Worm (Caenorhabditis elegans) whole organism, L4 larva: ENCODE data around the gene tag-314.

Source experiments
- D1046.2 ChIP-seq: fragments of 200-800 bp; sonication (Bioruptor generic); IDR thresholded peaks from 2 replicates; pipeline ENCODE4 v1.3.6; 2022; ENCODE audit warnings: missing genetic modification characterization, missing compliant biosample characterization
- F10B5.3 ChIP-seq: sonication (generic microtip); optimal IDR thresholded peaks from 2 replicates; lab custom pipeline; 2016; ENCODE audit warnings: mild to moderate bottlenecking, missing genetic modification characterization, missing compliant biosample characterization
- F49E8.2 ChIP-seq: sonication (generic microtip); optimal IDR thresholded peaks from 2 replicates; lab custom pipeline; 2016; ENCODE audit warnings: missing compliant biosample characterization, mild to moderate bottlenecking, missing genetic modification characterization, borderline replicate concordance
- T20F7.1 ChIP-seq: fragments of 200-800 bp; sonication (Bioruptor generic); optimal IDR thresholded peaks from 2 replicates; lab custom pipeline; 2018; ENCODE audit warnings: mild to moderate bottlenecking, missing genetic modification characterization, missing compliant biosample characterization
- T26A8.4 ChIP-seq: fragments of 200-800 bp; sonication (Bioruptor generic); IDR thresholded peaks from 2 replicates; pipeline ENCODE4 v1.3.6; 2022; ENCODE audit warnings: missing genetic modification characterization, missing compliant biosample characterization
- arid-1 ChIP-seq: fragments of 200-800 bp; sonication (Bioruptor generic); conservative IDR thresholded peaks from 2 replicates; pipeline ENCODE4 v1.3.6; 2022; ENCODE audit warnings: missing genetic modification reagents, missing genetic modification characterization, missing compliant biosample characterization
- ceh-20 ChIP-seq: fragments of 200-800 bp; sonication (Bioruptor generic); IDR thresholded peaks from 2 replicates; pipeline ENCODE4 v1.3.6; 2022; ENCODE audit warnings: missing genetic modification reagents, missing genetic modification characterization, missing compliant biosample characterization
- ceh-62 ChIP-seq: sonication (generic microtip); optimal IDR thresholded peaks from 2 replicates; lab custom pipeline; 2017; ENCODE audit warnings: missing biosample characterization, missing genetic modification characterization
- ceh-82 ChIP-seq: sonication (generic microtip); optimal IDR thresholded peaks from 2 replicates; lab custom pipeline; 2017; ENCODE audit warnings: missing biosample characterization, missing genetic modification characterization
- ces-1 ChIP-seq: fragments of 150-350 bp; sonication (generic microtip); optimal IDR thresholded peaks from 4 replicates; lab custom pipeline; 2014; ENCODE audit warnings: missing biosample characterization, missing genetic modification reagents, missing genetic modification characterization
- cey-2 ChIP-seq: sonication (generic microtip); optimal IDR thresholded peaks from 3 replicates; lab custom pipeline; 2017; ENCODE audit warnings: missing genetic modification characterization, mild to moderate bottlenecking, missing compliant biosample characterization, antibody characterized with exemption, borderline replicate concordance; ENCODE audit not compliant: insufficient read depth
- daf-16 ChIP-seq, 3 experiments: sonication (generic microtip); optimal IDR thresholded peaks; 2 replicates each; lab custom pipeline; 2016 to 2017; ENCODE audit warnings: missing genetic modification characterization in 3 of 3, missing genetic modification reagents in 3 of 3, mild to moderate bottlenecking in 2 of 3, missing compliant biosample characterization in 2 of 3, missing biosample characterization in 1 of 3, moderate library complexity in 1 of 3
- daf-19 ChIP-seq: fragments of 200-800 bp; sonication (Bioruptor generic); conservative IDR thresholded peaks from 2 replicates; pipeline ENCODE4 v1.3.6; 2022; ENCODE audit warnings: missing genetic modification characterization, missing compliant biosample characterization
- dmd-6 ChIP-seq: fragments of 200-800 bp; sonication (Bioruptor generic); IDR thresholded peaks from 2 replicates; pipeline ENCODE4 v1.3.6; 2022; ENCODE audit warnings: missing genetic modification reagents, missing genetic modification characterization, missing compliant biosample characterization
- dmd-9 ChIP-seq: fragments of 200-800 bp; sonication (Bioruptor generic); IDR thresholded peaks from 2 replicates; pipeline ENCODE4 v1.3.6; 2022; ENCODE audit warnings: missing genetic modification reagents, missing genetic modification characterization, missing compliant biosample characterization
- dpl-1 ChIP-seq: fragments of 150-350 bp; optimal IDR thresholded peaks from 2 replicates; lab custom pipeline; 2014; ENCODE audit warnings: missing biosample characterization, missing genetic modification reagents, missing genetic modification characterization
- duxl-1 ChIP-seq: sonication (generic microtip); optimal IDR thresholded peaks from 2 replicates; lab custom pipeline; 2016; ENCODE audit warnings: mild to moderate bottlenecking, missing genetic modification characterization, moderate library complexity, missing compliant biosample characterization; ENCODE audit not compliant: poor library complexity
- dve-1 ChIP-seq: sonication (generic microtip); optimal IDR thresholded peaks from 2 replicates; lab custom pipeline; 2017; ENCODE audit warnings: antibody characterized with exemption, mild to moderate bottlenecking, missing genetic modification characterization, missing compliant biosample characterization; ENCODE audit not compliant: insufficient read depth
- egl-43 ChIP-seq: fragments of 200-800 bp; sonication (Bioruptor generic); IDR thresholded peaks from 2 replicates; pipeline ENCODE4 v1.3.6; 2022; ENCODE audit warnings: missing genetic modification reagents, missing genetic modification characterization, missing compliant biosample characterization
- fkh-10 ChIP-seq: fragments of 150-350 bp; optimal IDR thresholded peaks from 2 replicates; lab custom pipeline; 2014; ENCODE audit warnings: missing biosample characterization, missing genetic modification reagents, missing genetic modification characterization
- fos-1 ChIP-seq: fragments of 150-350 bp; optimal IDR thresholded peaks from 2 replicates; lab custom pipeline; 2014; ENCODE audit warnings: missing biosample characterization, missing genetic modification characterization
- gei-8 ChIP-seq: fragments of 200-800 bp; sonication (Bioruptor generic); optimal IDR thresholded peaks from 2 replicates; lab custom pipeline; 2018; ENCODE audit warnings: mild to moderate bottlenecking, missing genetic modification characterization, missing compliant biosample characterization
- hif-1 ChIP-seq, 2 experiments: sonication (generic microtip); optimal IDR thresholded peaks; 2 replicates each; lab custom pipeline; 2016 to 2017; ENCODE audit warnings: missing compliant biosample characterization in 2 of 2, missing genetic modification characterization in 2 of 2, missing genetic modification reagents in 2 of 2, missing genotype in 2 of 2, mild to moderate bottlenecking in 1 of 2
- hmg-1.1 ChIP-seq: fragments of 200-800 bp; sonication (Bioruptor generic); IDR thresholded peaks from 2 replicates; pipeline ENCODE4 v1.3.6; 2022; ENCODE audit warnings: missing genetic modification reagents, missing genetic modification characterization, missing compliant biosample characterization
- lim-7 ChIP-seq: fragments of 200-800 bp; sonication (Bioruptor generic); IDR thresholded peaks from 2 replicates; pipeline ENCODE4 v1.3.6; 2022; ENCODE audit warnings: missing genetic modification characterization, missing compliant biosample characterization
- lir-3 ChIP-seq: sonication (generic microtip); optimal IDR thresholded peaks from 2 replicates; lab custom pipeline; 2016; ENCODE audit warnings: mild to moderate bottlenecking, missing genetic modification characterization, missing compliant biosample characterization
- lsy-2 ChIP-seq, 2 experiments: fragments of 150-350 bp in 1 of 2; sonication (generic microtip) in 1 of 2; optimal IDR thresholded peaks; 2 replicates each; lab custom pipeline; 2014 to 2017; ENCODE audit warnings: missing biosample characterization in 2 of 2, missing genetic modification characterization in 2 of 2
- madf-5 ChIP-seq, 2 experiments: fragments of 200-800 bp; sonication (Bioruptor generic); IDR thresholded peaks; 2 replicates each; pipeline ENCODE4 v1.3.6; 2022; ENCODE audit warnings: missing compliant biosample characterization in 2 of 2, missing genetic modification characterization in 2 of 2
- mdt-29 ChIP-seq: fragments of 200-800 bp; sonication (Bioruptor generic); IDR thresholded peaks from 2 replicates; pipeline ENCODE4 v1.3.6; 2022; ENCODE audit warnings: missing genetic modification reagents, missing genetic modification characterization, missing compliant biosample characterization
- mep-1 ChIP-seq: fragments of 150-350 bp; sonication (generic microtip); optimal IDR thresholded peaks from 3 replicates; lab custom pipeline; 2014; ENCODE audit warnings: missing biosample characterization, missing genetic modification characterization
- mes-2 ChIP-seq: sonication (generic microtip); optimal IDR thresholded peaks from 2 replicates; lab custom pipeline; 2016; ENCODE audit warnings: missing genotype, mild to moderate bottlenecking, missing genetic modification characterization, missing compliant biosample characterization; ENCODE audit not compliant: poor library complexity, severe bottlenecking
- nhr-111 ChIP-seq: fragments of 200-800 bp; sonication (Bioruptor generic); optimal IDR thresholded peaks from 2 replicates; lab custom pipeline; 2018; ENCODE audit warnings: mild to moderate bottlenecking, missing genetic modification characterization, missing compliant biosample characterization
- nhr-25 ChIP-seq: sonication (generic microtip); optimal IDR thresholded peaks from 2 replicates; lab custom pipeline; 2017; ENCODE audit warnings: missing genetic modification characterization, mild to moderate bottlenecking, missing compliant biosample characterization, antibody characterized with exemption, moderate library complexity, borderline replicate concordance; ENCODE audit not compliant: insufficient read depth
- nhr-41 ChIP-seq: fragments of 200-800 bp; sonication (Bioruptor generic); IDR thresholded peaks from 2 replicates; pipeline ENCODE4 v1.3.6; 2022; ENCODE audit warnings: missing genetic modification reagents, missing genetic modification characterization, missing compliant biosample characterization
- pha-4 ChIP-seq, 2 experiments: fragments of 150-350 bp in 1 of 2; fragments of 200-800 bp in 1 of 2; sonication (Bioruptor generic) in 1 of 2; IDR thresholded peaks in 1 of 2; optimal IDR thresholded peaks in 1 of 2; 2 replicates each; pipeline versions ENCODE4 v1.3.6 to Lab custom; 2014 to 2022; ENCODE audit warnings: missing genetic modification characterization in 2 of 2, missing genetic modification reagents in 2 of 2, missing biosample characterization in 1 of 2, missing compliant biosample characterization in 1 of 2
- sdz-12 ChIP-seq: fragments of 200-800 bp; sonication (Bioruptor generic); optimal IDR thresholded peaks from 2 replicates; lab custom pipeline; 2018; ENCODE audit warnings: mild to moderate bottlenecking, missing genetic modification characterization, missing compliant biosample characterization
- snpc-4 ChIP-seq: fragments of 150-350 bp; optimal IDR thresholded peaks from 2 replicates; lab custom pipeline; 2014; ENCODE audit warnings: missing biosample characterization, missing genetic modification characterization
- spr-3 ChIP-seq: fragments of 200-800 bp; sonication (Bioruptor generic); optimal IDR thresholded peaks from 2 replicates; lab custom pipeline; 2018; ENCODE audit warnings: mild to moderate bottlenecking, missing genetic modification characterization, missing compliant biosample characterization
- unc-130 ChIP-seq: sonication (generic microtip); optimal IDR thresholded peaks from 2 replicates; lab custom pipeline; 2016; ENCODE audit warnings: missing genetic modification reagents, missing genetic modification characterization, missing compliant biosample characterization
- unc-39 ChIP-seq: sonication (generic microtip); optimal IDR thresholded peaks from 2 replicates; lab custom pipeline; 2017; ENCODE audit warnings: missing biosample characterization, missing genetic modification characterization
- unc-62 ChIP-seq, 3 experiments: fragments of 150-350 bp in 1 of 3; sonication (generic microtip); optimal IDR thresholded peaks in 2 of 3; peaks in 1 of 3; 1 replicate in 1 of 3; 2 replicates in 2 of 3; lab custom pipeline; 2014 to 2017; ENCODE audit warnings: missing biosample characterization in 3 of 3, missing genetic modification characterization in 3 of 3, missing genetic modification reagents in 3 of 3, missing genotype in 1 of 3
- zfp-2 ChIP-seq: sonication (generic microtip); optimal IDR thresholded peaks from 2 replicates; lab custom pipeline; 2016; ENCODE audit warnings: mild to moderate bottlenecking, missing genetic modification characterization, missing compliant biosample characterization
- zfp-3 ChIP-seq: fragments of 200-800 bp; sonication (Bioruptor generic); conservative IDR thresholded peaks from 2 replicates; pipeline ENCODE4 v1.3.6; 2022; ENCODE audit warnings: missing genetic modification reagents, missing genetic modification characterization, missing compliant biosample characterization
- zip-11 ChIP-seq: fragments of 200-800 bp; sonication (Bioruptor generic); IDR thresholded peaks from 2 replicates; pipeline ENCODE4 v1.3.6; 2022; ENCODE audit warnings: missing genetic modification characterization, missing compliant biosample characterization
- ztf-11 ChIP-seq: fragments of 150-350 bp; optimal IDR thresholded peaks from 2 replicates; lab custom pipeline; 2014; ENCODE audit warnings: missing biosample characterization, missing genetic modification characterization
- ztf-7 ChIP-seq: fragments of 150-350 bp; optimal IDR thresholded peaks from 2 replicates; lab custom pipeline; 2014; ENCODE audit warnings: missing biosample characterization, missing genetic modification characterization

tag-314 gene

DNA sequence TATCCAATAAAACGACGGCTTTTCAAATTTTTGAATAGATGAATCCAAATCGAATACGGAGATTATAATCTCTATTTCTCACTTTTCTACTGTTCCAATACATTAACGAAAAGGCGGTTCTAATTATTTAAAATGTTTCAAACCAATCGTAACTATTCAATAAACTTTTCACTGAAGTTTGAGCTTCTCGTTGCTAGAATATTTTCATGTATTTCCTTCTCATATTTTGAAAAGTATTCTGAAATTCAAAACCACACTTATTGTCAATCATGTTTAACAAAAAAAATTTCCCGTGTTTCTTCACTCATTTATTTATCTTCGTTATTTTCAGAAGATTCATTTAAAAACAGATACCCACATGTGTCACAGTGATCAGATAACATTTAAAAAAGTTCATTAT lies 25.7 kb downstream of the tag-314 start, which contains the start of gene F15H10.8:
TSS of gene F15H10.8 (minus strand) at position 101 of the 400 bp plus-strand sequence.
- TF ChIP-seq nhr-25 (tag; lab: Kevin White, UChicago) (no peak), unc-62 (GFP tag; optimal IDR thresholded peaks at IDR 0.05 in 1 of 2; lab: Kevin White, UChicago) (peak in 1 of 2 experiments; percentile 31), unc-62 (tag; optimal IDR thresholded peaks at IDR 0.05; lab: Kevin White, UChicago) (no peak), lir-3 (tag; lab: Kevin White, UChicago) (no peak), sdz-12 (GFP tag; lab: Kevin White, UChicago) (no peak)

DNA sequence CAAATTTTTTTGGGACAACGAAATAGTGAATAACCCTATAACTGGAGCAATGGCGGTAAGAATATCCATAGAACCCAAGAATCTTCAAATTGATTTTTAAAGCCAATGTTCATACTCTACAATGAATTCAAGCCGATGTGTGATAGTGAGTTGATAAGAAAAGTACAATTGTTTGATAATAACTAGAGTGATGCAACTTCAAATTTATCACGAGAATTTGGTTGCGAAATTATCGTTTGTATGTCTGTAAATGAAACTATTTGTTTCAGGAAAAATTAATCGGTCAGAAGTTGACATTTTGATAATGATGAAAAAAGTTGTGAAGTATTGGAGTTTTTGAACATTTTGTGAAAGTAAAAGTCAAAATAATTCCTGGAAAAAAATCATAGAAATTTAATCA lies 29.2 kb downstream of the tag-314 start:
- TF ChIP-seq unc-39 (tag; lab: Kevin White, UChicago) (no peak), nhr-111 (no peak), T20F7.1 (GFP tag; lab: Kevin White, UChicago) (no peak), arid-1 (GFP tag; lab: Robert Waterston, UW) (no peak), ztf-7 (tag; lab: Kevin White, UChicago) (peak; percentile 51), dve-1 (peak; percentile 91), mes-2 (tag; lab: Kevin White, UChicago) (no peak), hmg-1.1 (GFP tag; lab: Robert Waterston, UW) (no peak), daf-19 (no peak), ceh-82 (tag; lab: Kevin White, UChicago) (no peak), dmd-6 (GFP tag; lab: Robert Waterston, UW) (peak; percentile 93), nhr-41 (no peak), mdt-29 (GFP tag; lab: Robert Waterston, UW) (no peak), duxl-1 (tag; lab: Kevin White, UChicago) (no peak), zip-11 (GFP tag; lab: Robert Waterston, UW) (no peak), madf-5 (GFP tag; IDR thresholded peaks at IDR 0.05; lab: Robert Waterston, UW) (no peak), D1046.2 (GFP tag; lab: Robert Waterston, UW) (no peak), fkh-10 (GFP tag; lab: Kevin White, UChicago) (no peak), ztf-11 (no peak), mep-1 (tag; lab: Kevin White, UChicago) (no peak), dmd-9 (GFP tag; lab: Robert Waterston, UW) (no peak), F49E8.2 (tag; lab: Kevin White, UChicago) (no peak), cey-2 (tag; lab: Kevin White, UChicago) (no peak), spr-3 (GFP tag; lab: Kevin White, UChicago) (no peak), lim-7 (no peak), zfp-3 (no peak), daf-16 (GFP tag; optimal IDR thresholded peaks at IDR 0.05; lab: Kevin White, UChicago) (no peak), daf-16 (tag; optimal IDR thresholded peaks at IDR 0.05; lab: Kevin White, UChicago) (peak; percentile 84), zfp-2 (tag; lab: Kevin White, UChicago) (no peak), ceh-20 (GFP tag; lab: Robert Waterston, UW) (no peak), fos-1 (tag; lab: Kevin White, UChicago) (no peak), hif-1 (tag; optimal IDR thresholded peaks at IDR 0.05; lab: Kevin White, UChicago) (no peak), F10B5.3 (tag; lab: Kevin White, UChicago) (no peak), unc-130 (GFP tag; lab: Kevin White, UChicago) (no peak), nhr-25 (tag; lab: Kevin White, UChicago) (no peak), pha-4 (GFP tag; IDR thresholded peaks at IDR 0.05; lab: Robert Waterston, UW) (0 out of 2 replicates have a peak, but pooled peaks have one; percentile 24), pha-4 (tag; optimal IDR thresholded peaks at IDR 0.05; lab: Kevin White, UChicago) (no peak), lsy-2 (tag; optimal IDR thresholded peaks at IDR 0.05; lab: Kevin White, UChicago) (no peak), snpc-4 (tag; lab: Kevin White, UChicago) (no peak), T26A8.4 (GFP tag; lab: Robert Waterston, UW) (no peak), dpl-1 (GFP tag; lab: Kevin White, UChicago) (no peak), egl-43 (GFP tag; lab: Robert Waterston, UW) (no peak), lir-3 (tag; lab: Kevin White, UChicago) (no peak), ceh-62 (no peak), gei-8 (GFP tag; lab: Kevin White, UChicago) (no peak), ces-1 (no peak)
